Worm (Caenorhabditis elegans) whole organism, L4/young adult: ENCODE results near the gene ogr-2.

Source experiments
- W03F9.2 ChIP-seq: fragments of 150-350 bp; optimal IDR thresholded peaks from 2 replicates; lab custom pipeline; 2014; ENCODE audit warnings: missing biosample characterization, missing genetic modification characterization
- dao-5 ChIP-seq: sonication (generic microtip); optimal IDR thresholded peaks from 2 replicates; lab custom pipeline; 2016; ENCODE audit warnings: missing genotype, missing genetic modification characterization, moderate library complexity, missing compliant biosample characterization
- him-1 ChIP-seq: sonication (generic microtip); optimal IDR thresholded peaks from 2 replicates; lab custom pipeline; 2016; ENCODE audit warnings: missing genotype, missing genetic modification reagents, missing genetic modification characterization, missing compliant biosample characterization

DNA sequence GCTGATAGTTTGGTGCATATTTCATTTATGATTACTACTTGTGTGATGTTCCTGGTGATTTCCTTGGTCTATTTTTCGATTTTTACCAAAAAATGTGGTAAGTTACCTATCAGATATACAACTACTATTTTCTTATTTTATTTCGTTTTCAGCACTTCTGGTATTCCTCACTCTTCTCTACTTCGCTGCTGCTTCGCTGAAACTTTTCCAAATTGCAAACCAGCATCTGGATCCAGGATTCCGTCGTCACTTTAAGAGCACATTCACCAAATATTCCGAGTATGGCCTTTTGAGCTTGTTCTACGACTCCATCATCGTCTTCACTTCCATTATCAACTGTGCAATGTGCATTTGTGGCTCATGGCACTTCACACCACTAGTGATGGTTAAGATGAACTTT lies 32.4 kb upstream of the ogr-2 start:
- TF ChIP-seq dao-5 (tag; lab: Kevin White, UChicago) (no peak), him-1 (tag; lab: Kevin White, UChicago) (no peak), W03F9.2 (tag; lab: Kevin White, UChicago) (no peak)
